Worm (Caenorhabditis elegans): ENCODE measurements around the gene lgc-42.

The lgc-42 gene

ce11 chrIII:2049825-2050224 is 52.2 kb downstream of the lgc-42 start:
- TF ChIP-seq unc-62 (GFP tag; optimal IDR thresholded peaks at IDR 0.05): no peak

- TF ChIP-seq unc-62 (GFP tag; optimal IDR thresholded peaks at IDR 0.05): no peak
These were observed 52.8 kb downstream of the lgc-42 start for ce11 chrIII:2050494-2050893.
